Worm (Caenorhabditis elegans) whole organism, L3 larva: ENCODE results near the gene ins-1.

ENCODE experiments used
- R02D3.7 ChIP-seq: fragments of 150-350 bp; optimal IDR thresholded peaks from 2 replicates; lab custom pipeline; 2014; ENCODE audit warnings: missing biosample characterization, missing genetic modification characterization
- ZK546.5 ChIP-seq: sonication (generic microtip); optimal IDR thresholded peaks from 2 replicates; lab custom pipeline; 2017; ENCODE audit warnings: missing biosample characterization, missing genetic modification characterization
- aly-2 ChIP-seq: fragments of 150-350 bp; optimal IDR thresholded peaks from 2 replicates; lab custom pipeline; 2014; ENCODE audit warnings: missing biosample characterization, missing genetic modification characterization
- ama-1 ChIP-seq: fragments of 150-350 bp; optimal IDR thresholded peaks from 2 replicates; lab custom pipeline; 2018
- ceh-16 ChIP-seq: sonication (generic microtip); optimal IDR thresholded peaks from 2 replicates; lab custom pipeline; 2017; ENCODE audit warnings: missing biosample characterization, missing genetic modification characterization
- ceh-82 ChIP-seq: fragments of 150-350 bp; optimal IDR thresholded peaks from 2 replicates; lab custom pipeline; 2014; ENCODE audit warnings: missing biosample characterization, missing genetic modification characterization
- ceh-9 ChIP-seq: sonication (generic microtip); optimal IDR thresholded peaks from 2 replicates; lab custom pipeline; 2018; ENCODE audit warnings: missing biosample characterization, missing genetic modification characterization
- daf-12 ChIP-seq: fragments of 150-350 bp; optimal IDR thresholded peaks from 2 replicates; lab custom pipeline; 2014; ENCODE audit warnings: missing biosample characterization, missing genetic modification reagents, missing genetic modification characterization
- egl-5 ChIP-seq: fragments of 150-350 bp; optimal IDR thresholded peaks from 2 replicates; lab custom pipeline; 2017; ENCODE audit warnings: missing biosample characterization, missing genetic modification reagents, missing genetic modification characterization, inconsistent platforms
- elt-1 ChIP-seq: fragments of 150-350 bp; optimal IDR thresholded peaks from 2 replicates; lab custom pipeline; 2014; ENCODE audit warnings: missing biosample characterization, missing genetic modification characterization
- elt-2 ChIP-seq: sonication (generic microtip); optimal IDR thresholded peaks from 2 replicates; lab custom pipeline; 2016; ENCODE audit warnings: missing genetic modification reagents, mild to moderate bottlenecking, missing genetic modification characterization, missing compliant biosample characterization
- elt-3 ChIP-seq, 3 experiments: fragments of 150-350 bp in 1 of 3; sonication (generic microtip) in 2 of 3; optimal IDR thresholded peaks; 2 replicates in 2 of 3; 4 replicates in 1 of 3; lab custom pipeline; 2014 to 2017; ENCODE audit warnings: missing biosample characterization in 3 of 3, missing genetic modification characterization in 3 of 3
- eor-1 ChIP-seq, 2 experiments: fragments of 150-350 bp; optimal IDR thresholded peaks; 2 replicates each; lab custom pipeline; 2014 to 2018; ENCODE audit warnings: missing biosample characterization in 2 of 2, missing genetic modification characterization in 2 of 2
- fkh-10 ChIP-seq: sonication (generic microtip); optimal IDR thresholded peaks from 2 replicates; lab custom pipeline; 2017; ENCODE audit warnings: missing biosample characterization, missing genetic modification reagents, missing genetic modification characterization
- fkh-2 ChIP-seq: fragments of 150-350 bp; optimal IDR thresholded peaks from 2 replicates; lab custom pipeline; 2014; ENCODE audit warnings: missing biosample characterization, missing genetic modification reagents, missing genetic modification characterization
- hmg-11 ChIP-seq: sonication (generic microtip); optimal IDR thresholded peaks from 2 replicates; lab custom pipeline; 2016; ENCODE audit warnings: missing genetic modification characterization, missing compliant biosample characterization
- jun-1 ChIP-seq: fragments of 150-350 bp; optimal IDR thresholded peaks from 2 replicates; lab custom pipeline; 2014; ENCODE audit warnings: missing biosample characterization, missing genetic modification reagents, missing genetic modification characterization
- lin-15B ChIP-seq: fragments of 150-350 bp; optimal IDR thresholded peaks from 2 replicates; lab custom pipeline; 2014; ENCODE audit warnings: missing biosample characterization, missing genetic modification characterization
- lin-39 ChIP-seq: fragments of 150-350 bp; optimal IDR thresholded peaks from 2 replicates; lab custom pipeline; 2018; ENCODE audit warnings: missing biosample characterization, missing genetic modification reagents, missing genetic modification characterization
- lsy-12 ChIP-seq: sonication (generic microtip); optimal IDR thresholded peaks from 2 replicates; lab custom pipeline; 2016; ENCODE audit warnings: mild to moderate bottlenecking, missing genetic modification characterization, missing compliant biosample characterization
- mdl-1 ChIP-seq: fragments of 150-350 bp; optimal IDR thresholded peaks from 2 replicates; lab custom pipeline; 2014; ENCODE audit warnings: missing biosample characterization, missing genetic modification characterization
- mml-1 ChIP-seq: fragments of 150-350 bp; sonication (generic microtip); optimal IDR thresholded peaks from 3 replicates; lab custom pipeline; 2014; ENCODE audit warnings: missing biosample characterization, missing genetic modification characterization
- nfya-1 ChIP-seq: sonication (generic microtip); optimal IDR thresholded peaks from 2 replicates; lab custom pipeline; 2017; ENCODE audit warnings: missing genetic modification characterization, mild to moderate bottlenecking, missing compliant biosample characterization, antibody characterized with exemption, moderate library complexity; ENCODE audit not compliant: insufficient read depth
- nhr-11 ChIP-seq: fragments of 150-350 bp; optimal IDR thresholded peaks from 2 replicates; lab custom pipeline; 2014; ENCODE audit warnings: missing biosample characterization, missing genetic modification characterization
- nhr-12 ChIP-seq: fragments of 150-350 bp; optimal IDR thresholded peaks from 2 replicates; lab custom pipeline; 2014; ENCODE audit warnings: missing biosample characterization, missing genetic modification characterization
- nhr-23 ChIP-seq: fragments of 150-350 bp; optimal IDR thresholded peaks from 2 replicates; lab custom pipeline; 2014; ENCODE audit warnings: missing biosample characterization, missing genetic modification reagents, missing genetic modification characterization
- nhr-237 ChIP-seq: fragments of 150-350 bp; optimal IDR thresholded peaks from 2 replicates; lab custom pipeline; 2014; ENCODE audit warnings: missing biosample characterization, missing genetic modification characterization
- nhr-25 ChIP-seq: sonication (generic microtip); optimal IDR thresholded peaks from 2 replicates; lab custom pipeline; 2017; ENCODE audit warnings: missing biosample characterization, missing genetic modification characterization
- nhr-43 ChIP-seq: sonication (generic microtip); optimal IDR thresholded peaks from 2 replicates; lab custom pipeline; 2016; ENCODE audit warnings: mild to moderate bottlenecking, missing genetic modification characterization, missing compliant biosample characterization; ENCODE audit not compliant: poor library complexity, severe bottlenecking
- nhr-67 ChIP-seq: fragments of 150-350 bp; optimal IDR thresholded peaks from 2 replicates; lab custom pipeline; 2014; ENCODE audit warnings: missing biosample characterization, missing genetic modification characterization
- pha-4 ChIP-seq: fragments of 150-350 bp; optimal IDR thresholded peaks from 2 replicates; lab custom pipeline; 2014; ENCODE audit warnings: missing biosample characterization, missing genetic modification reagents, missing genetic modification characterization
- pqm-1 ChIP-seq: fragments of 150-350 bp; optimal IDR thresholded peaks from 2 replicates; lab custom pipeline; 2017; ENCODE audit warnings: missing biosample characterization, missing genetic modification characterization, inconsistent platforms
- skn-1 ChIP-seq: fragments of 150-350 bp; optimal IDR thresholded peaks from 2 replicates; lab custom pipeline; 2014; ENCODE audit warnings: missing biosample characterization, missing genetic modification characterization
- snpc-4 ChIP-seq: fragments of 150-350 bp; optimal IDR thresholded peaks from 2 replicates; lab custom pipeline; 2014; ENCODE audit warnings: missing biosample characterization, missing genetic modification characterization
- tbx-2 ChIP-seq: sonication (generic microtip); optimal IDR thresholded peaks from 2 replicates; lab custom pipeline; 2016; ENCODE audit warnings: mild to moderate bottlenecking, missing genetic modification characterization, missing compliant biosample characterization
- unc-39 ChIP-seq: sonication (generic microtip); optimal IDR thresholded peaks from 4 replicates; lab custom pipeline; 2017; ENCODE audit warnings: missing biosample characterization, missing genetic modification characterization
- zag-1 ChIP-seq: fragments of 150-350 bp; optimal IDR thresholded peaks from 2 replicates; lab custom pipeline; 2014; ENCODE audit warnings: missing biosample characterization, missing genetic modification characterization
- ztf-11 ChIP-seq: fragments of 150-350 bp; optimal IDR thresholded peaks from 2 replicates; lab custom pipeline; 2014; ENCODE audit warnings: missing biosample characterization, missing genetic modification characterization

The ins-1 gene

DNA sequence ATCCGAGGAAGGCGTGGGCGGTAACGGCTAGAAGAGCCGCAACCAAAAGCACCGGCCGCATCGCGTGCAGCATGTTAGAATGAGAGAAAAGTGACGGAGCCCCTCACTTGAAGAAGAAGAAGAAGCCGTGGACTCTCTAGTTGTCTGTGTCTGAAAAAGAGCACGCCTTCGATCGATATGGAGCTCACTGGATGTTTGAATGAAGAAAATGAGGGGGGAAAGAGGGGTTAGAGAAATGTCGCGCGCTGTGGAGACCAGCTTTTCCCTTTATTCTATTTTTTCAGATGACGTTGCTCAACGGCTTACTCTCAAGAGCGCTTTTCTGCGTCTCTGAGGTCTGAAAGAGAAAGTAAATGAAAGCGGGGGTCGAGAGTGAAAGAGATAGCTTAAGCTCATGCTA is 45.2 kb downstream of the ins-1 start, which contains the start of gene egl-21 (continued):
- TF ChIP-seq R02D3.7 (no peak), ztf-11 (no peak), egl-5 (tag; lab: Kevin White, UChicago) (no peak), ZK546.5 (no peak), nhr-67 (tag; lab: Kevin White, UChicago) (no peak), lin-15B (peak; percentile 53), elt-3 (tag; optimal IDR thresholded peaks at IDR 0.05; lab: Kevin White, UChicago) (no peak), zag-1 (tag; lab: Kevin White, UChicago) (no peak), unc-39 (tag; lab: Kevin White, UChicago) (no peak), daf-12 (tag; lab: Kevin White, UChicago) (no peak), lin-39 (tag; lab: Kevin White, UChicago) (peak; percentile 72)

DNA sequence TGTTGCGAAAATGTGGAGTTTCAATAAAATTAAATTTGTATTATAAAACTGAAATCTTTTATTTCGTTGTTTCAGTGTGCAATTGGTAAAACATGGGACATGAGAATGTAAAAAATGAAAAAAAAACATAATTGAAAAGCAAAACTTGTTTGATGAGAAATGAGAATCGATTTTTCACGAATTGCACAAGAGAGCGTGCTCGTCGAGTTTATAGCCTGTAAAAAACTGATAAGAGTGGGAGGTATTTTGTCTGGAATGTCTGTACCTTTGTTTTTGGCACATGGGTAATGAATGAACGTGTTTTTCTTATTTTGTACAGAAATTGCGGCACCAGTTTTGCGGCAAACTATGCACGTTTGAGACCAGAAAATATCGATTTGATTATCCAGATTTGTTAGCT is 46.1 kb downstream of the ins-1 start:
- TF ChIP-seq unc-39 (tag; lab: Kevin White, UChicago), result no peak
- TF ChIP-seq pqm-1, result peak; percentile 99
- peak; percentile 56 for TF ChIP-seq elt-2

DNA sequence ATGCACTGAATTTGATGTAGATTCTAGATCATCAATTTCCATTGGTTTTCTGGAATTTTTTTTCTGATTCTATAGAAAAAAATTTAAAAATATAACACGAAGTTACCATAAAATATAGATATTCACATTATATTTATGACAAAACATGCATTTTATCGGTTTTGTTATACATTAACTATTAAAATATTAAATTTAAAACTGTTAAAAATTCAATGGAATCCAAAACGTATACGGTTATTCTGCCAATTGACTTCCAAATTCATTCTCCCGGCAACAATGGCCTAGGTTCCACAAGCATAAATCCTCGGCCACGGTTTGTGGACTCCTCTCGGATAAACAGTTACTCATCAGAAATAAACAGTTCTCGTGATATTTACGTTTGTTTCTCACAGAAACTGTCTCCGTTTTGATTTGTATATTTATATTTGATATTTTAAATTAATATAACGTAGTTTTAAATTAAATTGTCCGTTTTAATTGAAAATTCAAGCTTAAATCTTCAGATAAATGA is 47.2 kb downstream of the ins-1 start, which contains the start of the genes F01D4.5 and ced-5:
TSS of gene F01D4.5 (minus strand) at position 51 of the 511 bp plus-strand sequence.
TSS of gene ced-5 (plus strand) at position 504 of the 511 bp plus-strand sequence.
- TF ChIP-seq jun-1 (tag; lab: Kevin White, UChicago), result peak; percentile 48
- TF ChIP-seq pqm-1, result peak; percentile 69
- TF ChIP-seq skn-1 (tag; lab: Kevin White, UChicago), result peak; percentile 17
- TF ChIP-seq snpc-4 (tag; lab: Kevin White, UChicago), result peak; percentile 69
- TF ChIP-seq zag-1 (tag; lab: Kevin White, UChicago), result no peak
- TF ChIP-seq fkh-2, result no peak
- no peak for TF ChIP-seq nhr-237 (tag; lab: Kevin White, UChicago)
- TF ChIP-seq ztf-11, result no peak
- peak; percentile 45 for TF ChIP-seq hmg-11
- TF ChIP-seq eor-1 (tag; optimal IDR thresholded peaks at IDR 0.05; lab: Kevin White, UChicago), result peak in 1 of 2 experiments; percentile 76
- no peak for TF ChIP-seq ceh-82 (tag; lab: Kevin White, UChicago)
- TF ChIP-seq fkh-10 (GFP tag; lab: Kevin White, UChicago), result no peak
- TF ChIP-seq ceh-16 (tag; lab: Kevin White, UChicago), result no peak
- TF ChIP-seq elt-3 (tag; optimal IDR thresholded peaks at IDR 0.05; lab: Kevin White, UChicago), result no peak
- no peak for TF ChIP-seq ama-1 (lab: Kevin White, UChicago)
- TF ChIP-seq mml-1, result no peak
- TF ChIP-seq elt-2, result peak; percentile 53
- TF ChIP-seq ceh-9 (tag; lab: Kevin White, UChicago), result no peak
- peak; percentile 84 for TF ChIP-seq nhr-23 (tag; lab: Kevin White, UChicago)
- peak; percentile 91 for TF ChIP-seq pha-4 (tag; lab: Kevin White, UChicago)
- peak; percentile 42 for TF ChIP-seq nhr-25 (tag; lab: Kevin White, UChicago)
- TF ChIP-seq nhr-67 (tag; lab: Kevin White, UChicago), result no peak
- peak; percentile 94 for TF ChIP-seq nhr-43 (tag; lab: Kevin White, UChicago)
- TF ChIP-seq lsy-12 (tag; lab: Kevin White, UChicago), result peak; percentile 84
- peak; percentile 33 for TF ChIP-seq elt-1 (tag; lab: Kevin White, UChicago)
- peak; percentile 67 for TF ChIP-seq nfya-1 (tag; lab: Kevin White, UChicago)
- TF ChIP-seq R02D3.7, result peak; percentile 5
- TF ChIP-seq aly-2, result no peak
- no peak for TF ChIP-seq nhr-11 (tag; lab: Kevin White, UChicago)
- TF ChIP-seq nhr-12 (tag; lab: Kevin White, UChicago), result no peak
- TF ChIP-seq mdl-1, result no peak
- TF ChIP-seq lin-15B, result peak; percentile 85
- peak; percentile 53 for TF ChIP-seq tbx-2 (tag; lab: Kevin White, UChicago)
